Worm (Caenorhabditis elegans): Measurements from ENCODE around the gene F19H6.4.

F19H6.4 gene

ce11 chrX:12406592-12406991 lies 41.1 kb downstream of the F19H6.4 start:
- TF ChIP-seq lin-11 (tag; optimal IDR thresholded peaks at IDR 0.05) = no peak
- no peak for TF ChIP-seq lsy-2 (tag; optimal IDR thresholded peaks at IDR 0.05)
- TF ChIP-seq gmeb-1 (tag; optimal IDR thresholded peaks at IDR 0.05) = no peak
- TF ChIP-seq C34F6.9 (tag; optimal IDR thresholded peaks at IDR 0.05) = no peak
- TF ChIP-seq zag-1 (tag; optimal IDR thresholded peaks at IDR 0.05) = no peak
- no peak for TF ChIP-seq R02D3.7 (tag; optimal IDR thresholded peaks at IDR 0.05)

ce11 chrX:12407297-12407696 lies 41.8 kb downstream of the F19H6.4 start:
- TF ChIP-seq F13H6.1 (tag; optimal IDR thresholded peaks at IDR 0.05) (peak; percentile 41), mab-5 (tag; optimal IDR thresholded peaks at IDR 0.05) (no peak)

ce11 chrX:12413941-12414340 lies 48.5 kb downstream of the F19H6.4 start, which contains the start of gene lin-2:
Gene lin-2 (minus strand): TSS chrX:12414041.
- TF ChIP-seq unc-55 (GFP tag; optimal IDR thresholded peaks at IDR 0.05) = no peak
- TF ChIP-seq nhr-6 (tag; optimal IDR thresholded peaks at IDR 0.05) = no peak
- TF ChIP-seq crh-2 (tag; optimal IDR thresholded peaks at IDR 0.05) = no peak
- TF ChIP-seq F13H6.1 (tag; optimal IDR thresholded peaks at IDR 0.05) = no peak
- TF ChIP-seq ztf-1 (GFP tag; conservative IDR thresholded peaks at IDR 0.05) = no peak
- no peak for TF ChIP-seq nhr-10 (tag; optimal IDR thresholded peaks at IDR 0.05)
- TF ChIP-seq ama-1 (optimal IDR thresholded peaks at IDR 0.05) = no peak
- no peak for TF ChIP-seq lin-39 (tag; optimal IDR thresholded peaks at IDR 0.05)
- TF ChIP-seq Y55F3AM.14 (GFP tag; optimal IDR thresholded peaks at IDR 0.05) = no peak
- no peak for TF ChIP-seq blmp-1 (tag; optimal IDR thresholded peaks at IDR 0.05; ENCODE audit: insufficient read depth)
- no peak for TF ChIP-seq peb-1 (tag; optimal IDR thresholded peaks at IDR 0.05)
- no peak for TF ChIP-seq lin-13 (GFP tag; optimal IDR thresholded peaks at IDR 0.05)
- no peak for TF ChIP-seq nhr-23 (tag; optimal IDR thresholded peaks at IDR 0.05)
- no peak for TF ChIP-seq nhr-237 (tag; optimal IDR thresholded peaks at IDR 0.05)
- TF ChIP-seq nhr-25 (tag; optimal IDR thresholded peaks at IDR 0.05) = no peak
- TF ChIP-seq ceh-82 (tag; optimal IDR thresholded peaks at IDR 0.05) = no peak
- TF ChIP-seq unc-62 (GFP tag; optimal IDR thresholded peaks at IDR 0.05) = no peak
- no peak for TF ChIP-seq nhr-12 (tag; optimal IDR thresholded peaks at IDR 0.05)
- TF ChIP-seq mdl-1 (tag; optimal IDR thresholded peaks at IDR 0.05) = no peak

- no peak for TF ChIP-seq nhr-12 (tag; optimal IDR thresholded peaks at IDR 0.05)
- no peak for TF ChIP-seq elt-3 (tag; optimal IDR thresholded peaks at IDR 0.05)
Observed at ce11 chrX:12415832-12416231, 50.3 kb downstream of the F19H6.4 start.
